Fruit fly (Drosophila melanogaster): ENCODE data around the gene CG11417.

CG11417 gene

DNA sequence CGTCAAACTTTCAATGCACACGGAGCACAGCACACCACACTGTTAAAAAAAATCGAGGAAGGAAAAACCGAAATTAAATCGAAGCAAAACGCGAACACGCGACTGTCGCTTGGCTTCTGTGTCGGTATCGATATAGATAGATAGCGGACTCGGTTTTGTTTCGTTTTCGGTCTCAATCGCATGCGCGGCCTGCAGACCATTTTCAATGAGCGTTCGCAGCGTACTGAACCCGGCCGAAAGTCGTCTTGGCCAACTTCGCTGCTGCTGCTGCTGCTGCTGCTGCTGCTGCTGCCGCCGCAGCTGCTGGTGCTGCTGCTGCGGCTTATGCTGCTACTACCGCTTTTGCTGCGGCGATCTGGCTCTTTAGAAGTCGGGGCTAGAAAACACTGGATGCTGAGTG, 15.8 kb upstream of the CG11417 start (continued):
- TF ChIP-seq Deaf1 (tag; optimal IDR thresholded peaks at IDR 0.05) (peak; percentile 63), CG9609 (GFP tag; optimal IDR thresholded peaks at IDR 0.05) (no peak), CG14965 (GFP tag; optimal IDR thresholded peaks at IDR 0.05; ENCODE audit: borderline replicate concordance) (no peak), HLHmδ (GFP tag; optimal IDR thresholded peaks at IDR 0.05) (no peak), CG18011 (GFP tag; optimal IDR thresholded peaks at IDR 0.05) (no peak), Dip2 (GFP tag; IDR thresholded peaks at IDR 0.05) (no peak), CG8359 (GFP tag; optimal IDR thresholded peaks at IDR 0.05; ENCODE audit: borderline replicate concordance) (no peak), Asciz (GFP tag; optimal IDR thresholded peaks at IDR 0.05) (no peak), CG8478 (optimal IDR thresholded peaks at IDR 0.05) (no peak), nerfin-1 (tag; optimal IDR thresholded peaks at IDR 0.05) (no peak), CG12155 (GFP tag; optimal IDR thresholded peaks at IDR 0.05) (no peak), rib (GFP tag; IDR thresholded peaks at IDR 0.05) (no peak), E2f1 (GFP tag; IDR thresholded peaks at IDR 0.05) (no peak), CG6175 (GFP tag; IDR thresholded peaks at IDR 0.05) (0 out of 3 replicates have a peak, but pooled peaks have one; percentile 13), z (GFP tag; IDR thresholded peaks at IDR 0.05) (no peak), lola (GFP tag; optimal IDR thresholded peaks at IDR 0.05) (no peak), Med (GFP tag) (peak; percentile 43), Dek (tag; optimal IDR thresholded peaks at IDR 0.05) (no peak), CG17568 (GFP tag; optimal IDR thresholded peaks at IDR 0.05) (no peak), Ada2b (GFP tag; IDR thresholded peaks at IDR 0.05) (no peak), hth (optimal IDR thresholded peaks at IDR 0.05) (no peak), kah (GFP tag; optimal IDR thresholded peaks at IDR 0.05) (no peak), CG34422 (GFP tag; IDR thresholded peaks at IDR 0.05) (peak; percentile 43; the same call in 1 of the 3 replicates), ab (GFP tag; optimal IDR thresholded peaks at IDR 0.05) (no peak), CrebB (tag; optimal IDR thresholded peaks at IDR 0.05) (no peak), CG32532 (GFP tag; IDR thresholded peaks at IDR 0.05) (no peak), CG5953 (GFP tag; IDR thresholded peaks at IDR 0.05) (no peak), ATbp (GFP tag; optimal IDR thresholded peaks at IDR 0.05) (no peak), pum (GFP tag; optimal IDR thresholded peaks at IDR 0.05) (no peak), CG30403 (GFP tag; optimal IDR thresholded peaks at IDR 0.05) (no peak), twi (tag; optimal IDR thresholded peaks at IDR 0.05) (no peak), CG17328 (GFP tag; IDR thresholded peaks at IDR 0.05) (no peak), knrl (GFP tag; IDR thresholded peaks at IDR 0.05; ENCODE audit: partially characterized antibody) (no peak), odd (GFP tag; optimal IDR thresholded peaks at IDR 0.05) (no peak), tgo (GFP tag; IDR thresholded peaks at IDR 0.05) (no peak), Six4 (GFP tag; optimal IDR thresholded peaks at IDR 0.05) (no peak), oc (tag; optimal IDR thresholded peaks at IDR 0.05) (peak; percentile 15), Adf1 (GFP tag; IDR thresholded peaks at IDR 0.05) (peak; percentile 58), ci (GFP tag; IDR thresholded peaks at IDR 0.05) (0 out of 3 replicates have a peak, but pooled peaks have one; percentile 39), CG9437 (GFP tag; optimal IDR thresholded peaks at IDR 0.05) (no peak), lilli (GFP tag; optimal IDR thresholded peaks at IDR 0.05) (no peak), CG7271 (tag; optimal IDR thresholded peaks at IDR 0.05) (no peak), so (GFP tag; IDR thresholded peaks at IDR 0.05) (no peak), Drgx (GFP tag; IDR thresholded peaks at IDR 0.05) (peak; percentile 31; the same call in 1 of the 2 replicates), CoRest (tag; optimal IDR thresholded peaks at IDR 0.05) (no peak), CG15073 (GFP tag; optimal IDR thresholded peaks at IDR 0.05) (no peak), seq (GFP tag; IDR thresholded peaks at IDR 0.05) (no peak), mam (GFP tag; optimal IDR thresholded peaks at IDR 0.05) (no peak), slbo (GFP tag; IDR thresholded peaks at IDR 0.05) (no peak), toy (GFP tag; IDR thresholded peaks at IDR 0.05) (no peak), Jarid2 (GFP tag; optimal IDR thresholded peaks at IDR 0.05) (peak; percentile 57), Ets97D (GFP tag; optimal IDR thresholded peaks at IDR 0.05) (no peak), TFAM (GFP tag; optimal IDR thresholded peaks at IDR 0.05) (no peak)
